Worm (Caenorhabditis elegans): ENCODE data around the gene pitr-6.

pitr-6 gene

DNA sequence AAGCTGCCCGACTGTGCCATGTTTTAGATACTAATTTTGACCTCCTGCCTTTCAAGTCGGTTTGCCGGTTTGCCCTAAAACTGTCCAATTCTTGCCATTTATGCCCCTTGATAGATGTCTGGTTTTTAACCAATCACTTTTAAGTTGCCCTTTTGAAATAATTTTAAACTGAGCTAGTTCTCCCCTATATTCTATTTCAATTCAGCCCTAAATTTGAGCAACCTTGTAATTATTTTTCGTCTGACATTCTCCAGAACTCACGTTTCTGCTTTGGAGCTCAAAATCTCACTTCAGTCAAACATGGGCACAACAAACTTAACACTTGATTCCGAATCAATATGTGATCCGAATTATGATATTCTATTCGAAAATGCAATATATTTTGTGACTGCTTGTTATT is 28.3 kb downstream of the pitr-6 start, which contains the start of gene srg-17:
Gene srg-17 (plus strand): TSS at position 301 of the 400 bp plus-strand sequence.
- TF ChIP-seq ttx-3 (tag; optimal IDR thresholded peaks at IDR 0.05) (no peak), dve-1 (tag; optimal IDR thresholded peaks at IDR 0.05) (no peak), ahr-1 (tag; optimal IDR thresholded peaks at IDR 0.05) (no peak), ceh-30 (tag; optimal IDR thresholded peaks at IDR 0.05) (no peak), ceh-6 (GFP tag; optimal IDR thresholded peaks at IDR 0.05) (no peak), pag-3 (tag; optimal IDR thresholded peaks at IDR 0.05; ENCODE audit: borderline replicate concordance) (no peak), F13H6.1 (tag; optimal IDR thresholded peaks at IDR 0.05) (no peak), syd-9 (tag; optimal IDR thresholded peaks at IDR 0.05) (no peak), che-1 (tag; optimal IDR thresholded peaks at IDR 0.05) (no peak), hlh-13 (GFP tag; optimal IDR thresholded peaks at IDR 0.05) (no peak), ceh-18 (tag; optimal IDR thresholded peaks at IDR 0.05) (no peak), ztf-16 (tag; optimal IDR thresholded peaks at IDR 0.05) (no peak), C08G9.2 (tag; optimal IDR thresholded peaks at IDR 0.05) (no peak), hlh-8 (tag; optimal IDR thresholded peaks at IDR 0.05) (no peak), fkh-6 (tag; optimal IDR thresholded peaks at IDR 0.05) (no peak), fkh-10 (GFP tag; optimal IDR thresholded peaks at IDR 0.05) (no peak), unc-42 (tag; optimal IDR thresholded peaks at IDR 0.05) (no peak), elt-2 (tag; optimal IDR thresholded peaks at IDR 0.05) (no peak)

ce11 chrII:12480811-12481210 is 35.7 kb downstream of the pitr-6 start, which contains the start of gene arrd-9:
arrd-9 (minus strand) TSS chrII:12480911.
- TF ChIP-seq fkh-10 (GFP tag; optimal IDR thresholded peaks at IDR 0.05) (no peak), ahr-1 (tag; optimal IDR thresholded peaks at IDR 0.05) (no peak), ceh-9 (tag; optimal IDR thresholded peaks at IDR 0.05) (no peak), F13H6.1 (tag; optimal IDR thresholded peaks at IDR 0.05) (no peak), ama-1 (optimal IDR thresholded peaks at IDR 0.05) (no peak)

DNA sequence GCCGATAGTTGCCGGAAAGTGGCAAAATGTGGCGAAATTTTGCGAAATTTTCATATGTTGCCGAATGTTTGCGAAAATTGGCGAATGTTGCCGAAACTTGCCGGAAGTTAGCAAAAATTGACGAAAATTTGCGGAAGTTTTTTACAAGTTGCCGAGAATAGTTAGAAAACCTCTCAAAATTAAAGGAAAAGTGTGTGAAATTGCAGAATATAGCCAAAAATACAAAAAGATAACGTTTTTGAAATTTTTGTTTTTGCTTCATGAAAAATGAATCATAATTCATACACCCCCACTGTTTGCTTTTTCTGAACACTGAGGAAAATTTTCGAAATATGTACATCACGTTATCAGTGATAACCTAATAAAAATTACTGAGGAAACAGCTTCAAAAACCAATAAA is 36.5 kb downstream of the pitr-6 start:
- TF ChIP-seq hlh-30 (tag; optimal IDR thresholded peaks at IDR 0.05; ENCODE audit: insufficient read depth), result no peak
- TF ChIP-seq ahr-1 (tag; optimal IDR thresholded peaks at IDR 0.05), result no peak
- TF ChIP-seq pag-3 (tag; optimal IDR thresholded peaks at IDR 0.05; ENCODE audit: borderline replicate concordance), result no peak
- TF ChIP-seq ceh-48 (tag; optimal IDR thresholded peaks at IDR 0.05), result no peak
- TF ChIP-seq hlh-15 (tag; optimal IDR thresholded peaks at IDR 0.05), result no peak
- no peak for TF ChIP-seq rnt-1 (tag; optimal IDR thresholded peaks at IDR 0.05)
- no peak for TF ChIP-seq nhr-232 (tag; optimal IDR thresholded peaks at IDR 0.05)
- TF ChIP-seq ceh-19 (GFP tag; optimal IDR thresholded peaks at IDR 0.05), result no peak
- no peak for TF ChIP-seq ttx-3 (tag; optimal IDR thresholded peaks at IDR 0.05)
- TF ChIP-seq unc-42 (tag; optimal IDR thresholded peaks at IDR 0.05), result no peak
- TF ChIP-seq ceh-45 (GFP tag; IDR thresholded peaks at IDR 0.05), result no peak
- TF ChIP-seq ceh-2 (tag; optimal IDR thresholded peaks at IDR 0.05), result no peak
- TF ChIP-seq gmeb-2 (tag; optimal IDR thresholded peaks at IDR 0.05), result no peak

ce11 chrII:12482622-12483021 is 37.5 kb downstream of the pitr-6 start, which contains the start of gene fbxb-102:
fbxb-102 (plus strand) TSS chrII:12482922.
- TF ChIP-seq fkh-6 (tag; optimal IDR thresholded peaks at IDR 0.05) (no peak), F13H6.1 (tag; optimal IDR thresholded peaks at IDR 0.05) (no peak), pax-1 (tag; optimal IDR thresholded peaks at IDR 0.05) (no peak), ceh-19 (GFP tag; optimal IDR thresholded peaks at IDR 0.05) (no peak), ceh-2 (tag; optimal IDR thresholded peaks at IDR 0.05) (no peak), sox-2 (GFP tag; IDR thresholded peaks at IDR 0.05) (no peak), nfya-1 (tag; optimal IDR thresholded peaks at IDR 0.05) (no peak), ceh-22 (tag; optimal IDR thresholded peaks at IDR 0.05) (no peak)

- no peak for TF ChIP-seq hlh-30 (tag; optimal IDR thresholded peaks at IDR 0.05; ENCODE audit: insufficient read depth)
- TF ChIP-seq ceh-31 (tag; optimal IDR thresholded peaks at IDR 0.05), result no peak
- TF ChIP-seq Y22D7AL.16 (tag; optimal IDR thresholded peaks at IDR 0.05), result no peak
- no peak for TF ChIP-seq ceh-2 (tag; optimal IDR thresholded peaks at IDR 0.05)
- TF ChIP-seq ceh-6 (GFP tag; optimal IDR thresholded peaks at IDR 0.05), result no peak
- no peak for TF ChIP-seq hlh-8 (tag; optimal IDR thresholded peaks at IDR 0.05)
- TF ChIP-seq dmd-4 (tag; optimal IDR thresholded peaks at IDR 0.05; ENCODE audit: borderline replicate concordance), result no peak
- no peak for TF ChIP-seq ceh-9 (tag; optimal IDR thresholded peaks at IDR 0.05)
- TF ChIP-seq che-1 (tag; optimal IDR thresholded peaks at IDR 0.05), result no peak
- no peak for TF ChIP-seq mec-3 (tag; optimal IDR thresholded peaks at IDR 0.05; ENCODE audit: borderline replicate concordance)
- no peak for TF ChIP-seq ahr-1 (tag; optimal IDR thresholded peaks at IDR 0.05)
- no peak for TF ChIP-seq pat-9 (tag; optimal IDR thresholded peaks at IDR 0.05)
- no peak for TF ChIP-seq hlh-6 (tag; optimal IDR thresholded peaks at IDR 0.05)
These were observed 39.9 kb downstream of the pitr-6 start, which contains the start of gene F15A4.10 for ce11 chrII:12485060-12485459. F15A4.10 (minus strand) TSS chrII:12485160.
